Worm (Caenorhabditis elegans): ENCODE data around the gene C06B3.7.

C06B3.7 gene

DNA sequence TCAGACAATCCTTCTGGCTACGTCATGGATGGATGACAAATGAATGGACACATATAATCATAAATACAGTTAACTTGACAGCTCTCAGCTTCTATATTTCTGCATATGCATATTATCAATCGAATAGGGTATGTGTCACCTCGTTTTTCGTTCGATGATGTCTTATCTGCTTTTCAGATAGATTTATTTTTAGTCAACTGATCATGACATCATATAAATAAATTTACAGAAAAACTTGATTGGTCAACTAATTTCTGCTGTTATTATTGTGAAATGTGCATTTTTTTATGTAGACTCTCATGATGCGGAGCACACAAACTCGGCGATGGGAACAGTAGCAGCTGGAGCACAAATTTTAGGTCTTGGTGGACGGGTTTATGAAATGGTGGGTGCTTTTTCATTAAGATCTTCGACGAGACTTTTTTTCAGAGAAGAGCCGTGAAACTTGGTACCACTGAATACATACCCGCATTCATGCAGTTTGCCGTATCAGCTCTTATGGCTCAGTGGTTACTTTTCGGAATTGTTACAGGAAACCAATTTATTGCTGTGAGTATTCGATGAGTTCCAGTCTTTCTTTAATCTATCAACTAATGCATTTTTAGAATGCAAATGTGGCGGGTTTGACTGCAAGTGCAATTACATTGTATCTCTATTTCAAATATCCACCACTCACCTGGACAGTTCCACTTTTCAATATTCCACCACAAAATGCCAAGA is 46.0 kb downstream of the C06B3.7 start:
- TF ChIP-seq tbx-37 (GFP tag; conservative IDR thresholded peaks at IDR 0.05): no peak
- no peak for TF ChIP-seq hmg-4 (GFP tag; optimal IDR thresholded peaks at IDR 0.05)
- no peak for TF ChIP-seq tbx-11 (GFP tag; IDR thresholded peaks at IDR 0.05)
- no peak for TF ChIP-seq flt-1 (GFP tag; IDR thresholded peaks at IDR 0.05)
- TF ChIP-seq tra-4 (tag; optimal IDR thresholded peaks at IDR 0.05): no peak
- TF ChIP-seq hmbx-1 (tag; optimal IDR thresholded peaks at IDR 0.05): no peak
- TF ChIP-seq aly-1 (tag; optimal IDR thresholded peaks at IDR 0.05): no peak
- no peak for TF ChIP-seq hnd-1 (tag; optimal IDR thresholded peaks at IDR 0.05)
- TF ChIP-seq ets-7 (tag; optimal IDR thresholded peaks at IDR 0.05): no peak
- no peak for TF ChIP-seq ceh-13 (GFP tag; optimal IDR thresholded peaks at IDR 0.05)
- TF ChIP-seq sea-1 (GFP tag; conservative IDR thresholded peaks at IDR 0.05): no peak
- no peak for TF ChIP-seq scrt-1 (GFP tag; IDR thresholded peaks at IDR 0.05)
- TF ChIP-seq ama-1 (optimal IDR thresholded peaks at IDR 0.05): no peak
- no peak for TF ChIP-seq ceh-36 (tag; optimal IDR thresholded peaks at IDR 0.05)
- no peak for TF ChIP-seq B0310.2 (tag; optimal IDR thresholded peaks at IDR 0.05)
- TF ChIP-seq F13C5.2 (tag; optimal IDR thresholded peaks at IDR 0.05): no peak
- no peak for TF ChIP-seq pes-1 (GFP tag; IDR thresholded peaks at IDR 0.05)

DNA sequence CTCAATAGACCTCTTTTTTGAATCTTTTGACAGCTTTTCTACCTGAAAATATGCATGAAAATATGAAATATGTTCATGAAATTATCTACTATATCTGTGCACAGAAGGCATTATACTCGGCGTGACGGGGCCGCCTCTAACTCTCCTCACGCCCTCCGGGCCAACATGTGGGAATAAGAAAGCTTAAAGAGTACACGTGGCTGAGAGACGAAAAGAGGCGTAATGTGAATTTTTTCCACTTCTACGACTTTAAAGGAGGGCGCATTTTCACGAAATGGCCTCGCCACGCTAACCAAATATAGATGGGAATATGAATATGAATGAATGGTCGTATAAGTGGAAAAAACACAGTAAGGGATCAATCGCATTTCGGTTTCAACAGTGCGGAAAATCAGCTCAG is 48.2 kb downstream of the C06B3.7 start:
- no peak for TF ChIP-seq scrt-1 (GFP tag; IDR thresholded peaks at IDR 0.05)

- TF ChIP-seq aly-1 (tag; optimal IDR thresholded peaks at IDR 0.05) (no peak), tbx-11 (GFP tag; IDR thresholded peaks at IDR 0.05) (no peak), flt-1 (GFP tag; IDR thresholded peaks at IDR 0.05) (no peak), hmbx-1 (tag; optimal IDR thresholded peaks at IDR 0.05) (no peak), sea-1 (GFP tag; conservative IDR thresholded peaks at IDR 0.05) (no peak), hnd-1 (tag; optimal IDR thresholded peaks at IDR 0.05) (no peak), scrt-1 (GFP tag; IDR thresholded peaks at IDR 0.05) (no peak), hmg-4 (GFP tag; optimal IDR thresholded peaks at IDR 0.05) (no peak), tra-4 (tag; optimal IDR thresholded peaks at IDR 0.05) (no peak)
Measured at ce11 chrV:13958247-13958646, 48.8 kb downstream of the C06B3.7 start, which contains the start of gene R10D12.10. TSS of gene R10D12.10 (minus strand) at chrV:13958347.

- no peak for TF ChIP-seq tra-4 (tag; optimal IDR thresholded peaks at IDR 0.05)
- TF ChIP-seq hmg-4 (GFP tag; optimal IDR thresholded peaks at IDR 0.05): no peak
- no peak for TF ChIP-seq hnd-1 (tag; optimal IDR thresholded peaks at IDR 0.05)
- no peak for TF ChIP-seq tbx-37 (GFP tag; conservative IDR thresholded peaks at IDR 0.05)
- TF ChIP-seq ceh-13 (GFP tag; optimal IDR thresholded peaks at IDR 0.05): no peak
- no peak for TF ChIP-seq pes-1 (GFP tag; IDR thresholded peaks at IDR 0.05)
- TF ChIP-seq sea-1 (GFP tag; conservative IDR thresholded peaks at IDR 0.05): no peak
- no peak for TF ChIP-seq aly-1 (tag; optimal IDR thresholded peaks at IDR 0.05)
- TF ChIP-seq hmbx-1 (tag; optimal IDR thresholded peaks at IDR 0.05): no peak
Measured at ce11 chrV:13960916-13961315, 51.4 kb downstream of the C06B3.7 start, which contains the start of gene srh-24. TSS of gene srh-24 (minus strand) at chrV:13961016.

All from whole organism, early embryonic.